Fruit fly (Drosophila melanogaster) whole organism, embryonic: ENCODE data around the gene CG9926.
A peak's percentile ranks its signal among the peaks of the same experiment; 100 is the strongest.

Experiments
- Aef1 ChIP-seq: fragments of 200-800 bp; sonication (Bioruptor generic); IDR thresholded peaks from 3 replicates; pipeline ENCODE4 v1.3.6; 2022; ENCODE audit warnings: missing biosample characterization, missing genetic modification characterization
- B-H1 ChIP-seq: fragments of 200-800 bp; sonication (Bioruptor generic); IDR thresholded peaks from 3 replicates; pipeline ENCODE4 v1.3.6; 2022; ENCODE audit warnings: missing biosample characterization, missing genetic modification characterization
- CG11504 ChIP-seq: fragments of 200-800 bp; sonication (Bioruptor generic); optimal IDR thresholded peaks from 3 replicates; lab custom pipeline; 2019; ENCODE audit warnings: missing biosample characterization, mild to moderate bottlenecking, missing genetic modification characterization, moderate library complexity
- CG13894 ChIP-seq: fragments of 200-800 bp; sonication (Bioruptor generic); optimal IDR thresholded peaks from 3 replicates; lab custom pipeline; 2018; ENCODE audit warnings: missing biosample characterization, mild to moderate bottlenecking, missing genetic modification characterization, moderate library complexity
- CG15011 ChIP-seq: fragments of 200-800 bp; sonication (Bioruptor generic); optimal IDR thresholded peaks from 3 replicates; lab custom pipeline; 2018; ENCODE audit warnings: missing biosample characterization, mild to moderate bottlenecking, missing genetic modification characterization
- CG15479 ChIP-seq: fragments of 200-800 bp; sonication (Bioruptor generic); optimal IDR thresholded peaks from 3 replicates; lab custom pipeline; 2019; ENCODE audit warnings: missing biosample characterization, mild to moderate bottlenecking, missing genetic modification characterization, moderate library complexity
- CG18011 ChIP-seq: fragments of 200-800 bp; sonication (Bioruptor generic); optimal IDR thresholded peaks from 2 replicates; lab custom pipeline; 2017; ENCODE audit warnings: missing biosample characterization, missing genetic modification characterization, mild to moderate bottlenecking, moderate library complexity, missing genotype
- CG18262 ChIP-seq: fragments of 200-800 bp; optimal IDR thresholded peaks from 3 replicates; lab custom pipeline; 2019; ENCODE audit warnings: missing biosample characterization, mild to moderate bottlenecking, missing genetic modification characterization, moderate library complexity
- CG1832 ChIP-seq: fragments of 200-800 bp; sonication (Bioruptor generic); optimal IDR thresholded peaks from 2 replicates; lab custom pipeline; 2017; ENCODE audit warnings: missing biosample characterization, mild to moderate bottlenecking, missing genetic modification characterization, inconsistent platforms
- CG18599 ChIP-seq: fragments of 200-800 bp; sonication (Bioruptor generic); optimal IDR thresholded peaks from 3 replicates; lab custom pipeline; 2017; ENCODE audit warnings: missing biosample characterization, missing genetic modification characterization, mild to moderate bottlenecking, moderate library complexity, missing genetic modification reagents
- CG2678 ChIP-seq: fragments of 200-800 bp; sonication (Bioruptor generic); optimal IDR thresholded peaks from 3 replicates; lab custom pipeline; 2019; ENCODE audit warnings: missing biosample characterization, mild to moderate bottlenecking, missing genetic modification characterization, moderate library complexity
- CG30403 ChIP-seq: fragments of 200-800 bp; sonication (Bioruptor generic); optimal IDR thresholded peaks from 3 replicates; lab custom pipeline; 2016; ENCODE audit warnings: missing biosample characterization, missing genetic modification characterization
- CG31365 ChIP-seq: fragments of 200-800 bp; sonication (Bioruptor generic); optimal IDR thresholded peaks from 2 replicates; lab custom pipeline; 2018; ENCODE audit warnings: missing biosample characterization, mild to moderate bottlenecking, missing genetic modification characterization
- CG3726 ChIP-seq: fragments of 200-800 bp; sonication (Bioruptor generic); IDR thresholded peaks from 3 replicates; pipeline ENCODE4, ENCODE4 v1.3.6; 2022; ENCODE audit warnings: missing biosample characterization, missing genetic modification characterization
- CG6654 ChIP-seq: fragments of 200-800 bp; sonication (Bioruptor generic); optimal IDR thresholded peaks from 2 replicates; lab custom pipeline; 2017; ENCODE audit warnings: missing biosample characterization, mild to moderate bottlenecking, missing genetic modification characterization
- CG6683 ChIP-seq: fragments of 200-800 bp; sonication (Bioruptor generic); optimal IDR thresholded peaks from 2 replicates; lab custom pipeline; 2017; ENCODE audit warnings: missing biosample characterization, mild to moderate bottlenecking, missing genetic modification characterization, missing genetic modification reagents
- CG7556 ChIP-seq: fragments of 200-800 bp; sonication (Bioruptor generic); optimal IDR thresholded peaks from 2 replicates; lab custom pipeline; 2017; ENCODE audit warnings: missing biosample characterization, mild to moderate bottlenecking, missing genetic modification characterization
- CG7786 ChIP-seq: fragments of 200-800 bp; sonication (Bioruptor generic); optimal IDR thresholded peaks from 2 replicates; lab custom pipeline; 2016; ENCODE audit warnings: missing biosample characterization, missing genetic modification characterization
- CG8944 ChIP-seq: fragments of 200-800 bp; sonication (Bioruptor generic); optimal IDR thresholded peaks from 3 replicates; lab custom pipeline; 2016; ENCODE audit warnings: missing biosample characterization, missing genetic modification characterization
- CG9797 ChIP-seq: fragments of 200-800 bp; sonication (Bioruptor generic); optimal IDR thresholded peaks from 3 replicates; lab custom pipeline; 2018; ENCODE audit warnings: missing biosample characterization, mild to moderate bottlenecking, missing genetic modification characterization
- Camta ChIP-seq: fragments of 200-800 bp; sonication (Bioruptor generic); optimal IDR thresholded peaks from 2 replicates; lab custom pipeline; 2016; ENCODE audit warnings: missing biosample characterization, missing genetic modification characterization
- CoRest ChIP-seq: fragments of 200-800 bp; sonication (Bioruptor generic); optimal IDR thresholded peaks from 3 replicates; lab custom pipeline; 2018; ENCODE audit warnings: missing biosample characterization, mild to moderate bottlenecking, missing genetic modification characterization, moderate library complexity
- D19A ChIP-seq: fragments of 200-800 bp; optimal IDR thresholded peaks from 3 replicates; lab custom pipeline; 2019; ENCODE audit warnings: missing biosample characterization, mild to moderate bottlenecking, missing genetic modification characterization, moderate library complexity
- Dbx ChIP-seq: fragments of 200-800 bp; sonication (Bioruptor generic); IDR thresholded peaks from 3 replicates; pipeline ENCODE4 v1.3.6; 2022; ENCODE audit warnings: missing biosample characterization, missing genetic modification characterization
- Dref ChIP-seq: fragments of 200-800 bp; sonication (Bioruptor generic); IDR thresholded peaks from 2 replicates; pipeline ENCODE4 v1.3.6; 2022; ENCODE audit warnings: missing biosample characterization, missing genetic modification characterization
- Hr51 ChIP-seq, 2 experiments: fragments of 200-800 bp; sonication (Bioruptor generic); optimal IDR thresholded peaks; 2 replicates in 1 of 2; 3 replicates in 1 of 2; lab custom pipeline; 2016 to 2018; ENCODE audit warnings: missing biosample characterization in 2 of 2, missing genetic modification characterization in 2 of 2, mild to moderate bottlenecking in 1 of 2, moderate library complexity in 1 of 2
- Hsf ChIP-seq: fragments of 200-800 bp; sonication (Bioruptor generic); optimal IDR thresholded peaks from 3 replicates; lab custom pipeline; 2016; ENCODE audit warnings: missing biosample characterization, missing genetic modification characterization
- Med ChIP-seq: fragments of 200-800 bp; sonication (Bioruptor generic); peaks from one replicate; lab custom pipeline; 2016; ENCODE audit warnings: missing biosample characterization, missing genetic modification characterization, mild to moderate bottlenecking, inconsistent platforms, moderate library complexity
- NfI ChIP-seq: fragments of 200-800 bp; sonication (Bioruptor generic); optimal IDR thresholded peaks from 3 replicates; lab custom pipeline; 2018; ENCODE audit warnings: missing biosample characterization, mild to moderate bottlenecking, missing genetic modification characterization, moderate library complexity
- Oli ChIP-seq: fragments of 200-800 bp; sonication (Bioruptor generic); optimal IDR thresholded peaks from 2 replicates; lab custom pipeline; 2018; ENCODE audit warnings: missing biosample characterization, mild to moderate bottlenecking, missing genetic modification characterization, moderate library complexity
- Sox100B ChIP-seq: fragments of 200-800 bp; sonication (Bioruptor generic); optimal IDR thresholded peaks from 3 replicates; lab custom pipeline; 2018; ENCODE audit warnings: missing biosample characterization, mild to moderate bottlenecking, missing genetic modification characterization
- Sox102F ChIP-seq: fragments of 200-800 bp; sonication (Bioruptor generic); optimal IDR thresholded peaks from 2 replicates; lab custom pipeline; 2018; ENCODE audit warnings: missing biosample characterization, mild to moderate bottlenecking, missing genetic modification characterization, moderate library complexity
- bigmax ChIP-seq: fragments of 200-800 bp; sonication (Bioruptor generic); optimal IDR thresholded peaks from 2 replicates; lab custom pipeline; 2018; ENCODE audit warnings: missing biosample characterization, mild to moderate bottlenecking, missing genetic modification characterization
- danr ChIP-seq: fragments of 200-800 bp; sonication (Bioruptor generic); IDR thresholded peaks from 2 replicates; pipeline ENCODE4 v1.3.6; 2022; ENCODE audit warnings: missing biosample characterization, missing genetic modification characterization
- dmrt99B ChIP-seq: fragments of 200-800 bp; sonication (Bioruptor generic); optimal IDR thresholded peaks from 2 replicates; lab custom pipeline; 2018; ENCODE audit warnings: missing biosample characterization, mild to moderate bottlenecking, missing genetic modification characterization, moderate library complexity
- eve ChIP-seq, 2 experiments: fragments of >200 bp; optimal IDR thresholded peaks; 2 replicates each; lab custom pipeline; 2017; ENCODE audit warnings: missing biosample characterization in 2 of 2, missing genetic modification characterization in 2 of 2
- gcm ChIP-seq: fragments of 200-800 bp; sonication (Bioruptor generic); optimal IDR thresholded peaks from 2 replicates; lab custom pipeline; 2019; ENCODE audit warnings: missing biosample characterization, mild to moderate bottlenecking, missing genetic modification characterization, moderate library complexity
- gem ChIP-seq: fragments of 200-800 bp; sonication (Bioruptor generic); optimal IDR thresholded peaks from 2 replicates; lab custom pipeline; 2019; ENCODE audit warnings: missing biosample characterization, mild to moderate bottlenecking, missing genetic modification characterization, moderate library complexity
- gsb-n ChIP-seq: fragments of 200-800 bp; sonication (Bioruptor generic); optimal IDR thresholded peaks from 3 replicates; lab custom pipeline; 2018; ENCODE audit warnings: missing biosample characterization, mild to moderate bottlenecking, missing genetic modification characterization
- jing ChIP-seq: fragments of 200-800 bp; sonication (Bioruptor generic); optimal IDR thresholded peaks from 2 replicates; lab custom pipeline; 2018; ENCODE audit warnings: missing biosample characterization, mild to moderate bottlenecking, missing genetic modification characterization
- kay ChIP-seq: fragments of 200-800 bp; sonication (Bioruptor generic); optimal IDR thresholded peaks from 2 replicates; lab custom pipeline; 2016; ENCODE audit warnings: missing biosample characterization, missing genetic modification characterization
- lbe ChIP-seq: fragments of 200-800 bp; sonication (Bioruptor generic); optimal IDR thresholded peaks from 2 replicates; lab custom pipeline; 2016; ENCODE audit warnings: missing biosample characterization, mild to moderate bottlenecking, missing genetic modification characterization
- odd ChIP-seq: fragments of 200-800 bp; sonication (Bioruptor generic); optimal IDR thresholded peaks from 2 replicates; lab custom pipeline; 2017; ENCODE audit warnings: missing biosample characterization, mild to moderate bottlenecking, missing genetic modification characterization
- pho ChIP-seq: fragments of 200-800 bp; sonication (Bioruptor generic); optimal IDR thresholded peaks from 2 replicates; lab custom pipeline; 2016; ENCODE audit warnings: missing biosample characterization, missing genetic modification characterization
- pita ChIP-seq: fragments of 200-800 bp; sonication (Bioruptor generic); optimal IDR thresholded peaks from 2 replicates; lab custom pipeline; 2017; ENCODE audit warnings: missing biosample characterization, mild to moderate bottlenecking, missing genetic modification characterization
- run ChIP-seq: fragments of 200-800 bp; sonication (Bioruptor generic); optimal IDR thresholded peaks from 3 replicates; lab custom pipeline; 2018; ENCODE audit warnings: missing biosample characterization, mild to moderate bottlenecking, missing genetic modification characterization
- sc ChIP-seq, 3 experiments: fragments of >200 bp in 2 of 3; fragments of 200-800 bp in 1 of 3; sonication (Bioruptor generic) in 1 of 3; optimal IDR thresholded peaks; 2 replicates in 2 of 3; 3 replicates in 1 of 3; lab custom pipeline; 2017; ENCODE audit warnings: mild to moderate bottlenecking in 1 of 3, missing biosample characterization in 1 of 3, missing genetic modification characterization in 1 of 3, missing genetic modification reagents in 1 of 3
- sd ChIP-seq: fragments of 200-800 bp; sonication (Bioruptor generic); optimal IDR thresholded peaks from 3 replicates; lab custom pipeline; 2018; ENCODE audit warnings: missing biosample characterization, mild to moderate bottlenecking, missing genetic modification characterization, moderate library complexity
- sens ChIP-seq: fragments of 200-800 bp; sonication (Bioruptor generic); peaks from one replicate; lab custom pipeline; 2016; ENCODE audit warnings: missing biosample characterization, missing genetic modification characterization
- tio ChIP-seq: fragments of 200-800 bp; sonication (Bioruptor generic); optimal IDR thresholded peaks from 2 replicates; lab custom pipeline; 2017; ENCODE audit warnings: missing biosample characterization, missing genetic modification characterization, inconsistent platforms

Gene CG9926

dm6 chr3R:13998162-13998561 is 47.2 kb upstream of the CG9926 start:
- no peak for TF ChIP-seq B-H1 (GFP tag; lab: Robert Waterston, UW)
- TF ChIP-seq Sox100B (GFP tag; lab: Kevin White, UChicago): peak; percentile 16
- TF ChIP-seq sens: peak; percentile 3
- TF ChIP-seq kay: no peak
- TF ChIP-seq sd (tag; lab: Kevin White, UChicago): no peak
- TF ChIP-seq CG15479: no peak
- TF ChIP-seq CG11504 (tag; lab: Kevin White, UChicago): peak; percentile 26
- TF ChIP-seq danr: no peak
- no peak for TF ChIP-seq pho (GFP tag; lab: Kevin White, UChicago)
- TF ChIP-seq CG1832 (GFP tag; lab: Kevin White, UChicago): no peak
- peak; percentile 18 for TF ChIP-seq CG30403
- TF ChIP-seq gem: peak; percentile 47
- peak; percentile 25 for TF ChIP-seq D19A
- TF ChIP-seq Med: peak; percentile 27
- TF ChIP-seq CG18262 (tag; lab: Kevin White, UChicago): no peak
- TF ChIP-seq jing (GFP tag; lab: Kevin White, UChicago): no peak
- TF ChIP-seq Hsf (GFP tag; lab: Kevin White, UChicago): no peak
- TF ChIP-seq CG7556: peak; percentile 13
- TF ChIP-seq Camta: no peak
- TF ChIP-seq Dbx (GFP tag; lab: Robert Waterston, UW): no peak
- no peak for TF ChIP-seq bigmax (GFP tag; lab: Kevin White, UChicago)
- TF ChIP-seq odd (GFP tag; lab: Kevin White, UChicago): peak; percentile 8
- no peak for TF ChIP-seq run (tag; lab: Kevin White, UChicago)
- TF ChIP-seq gsb-n (tag; lab: Kevin White, UChicago): no peak
- peak; percentile 19 for TF ChIP-seq CG2678
- no peak for TF ChIP-seq sc (optimal IDR thresholded peaks at IDR 0.05; lab: Kevin White, UChicago)
- no peak for TF ChIP-seq sc (GFP tag; optimal IDR thresholded peaks at IDR 0.05; lab: Kevin White, UChicago)
- no peak for TF ChIP-seq CG15011 (GFP tag; lab: Kevin White, UChicago)
- TF ChIP-seq gcm (GFP tag; lab: Kevin White, UChicago): no peak
- TF ChIP-seq eve (GFP tag; optimal IDR thresholded peaks at IDR 0.05; lab: Kevin White, UChicago): peak in 1 of 2 experiments; percentile 57
- TF ChIP-seq Hr51 (GFP tag; optimal IDR thresholded peaks at IDR 0.05; lab: Kevin White, UChicago): peak in 1 of 2 experiments; percentile 50
- no peak for TF ChIP-seq Aef1
- TF ChIP-seq lbe: no peak
- no peak for TF ChIP-seq CG18011 (GFP tag; lab: Kevin White, UChicago)
- no peak for TF ChIP-seq CG18599 (GFP tag; lab: Kevin White, UChicago)
- TF ChIP-seq CG13894 (tag; lab: Kevin White, UChicago): peak; percentile 4
- peak; percentile 35 for TF ChIP-seq Oli (tag; lab: Kevin White, UChicago)
- TF ChIP-seq CG8944: no peak
- TF ChIP-seq NfI (GFP tag; lab: Kevin White, UChicago): no peak
- no peak for TF ChIP-seq CG9797 (GFP tag; lab: Kevin White, UChicago)
- TF ChIP-seq Dref (GFP tag; lab: Robert Waterston, UW): no peak
- TF ChIP-seq CG6654 (GFP tag; lab: Kevin White, UChicago): no peak
- TF ChIP-seq CG3726 (GFP tag; lab: Robert Waterston, UW): no peak
- TF ChIP-seq tio (GFP tag; lab: Kevin White, UChicago): no peak
- TF ChIP-seq dmrt99B: peak; percentile 12
- no peak for TF ChIP-seq CG7786
- no peak for TF ChIP-seq CG6683
- no peak for TF ChIP-seq pita
- peak; percentile 39 for TF ChIP-seq CoRest (tag; lab: Kevin White, UChicago)
- TF ChIP-seq Sox102F (GFP tag; lab: Kevin White, UChicago): peak; percentile 36
- TF ChIP-seq CG31365: no peak
